Worm (Caenorhabditis elegans) whole organism, mixed stage, embryonic: ENCODE measurements around the gene tkt-1.

Experiments used
- blmp-1 ChIP-seq: fragments of 150-350 bp; optimal IDR thresholded peaks from 2 replicates; lab custom pipeline; 2014; ENCODE audit warnings: missing biosample characterization, missing genetic modification characterization
- lin-13 ChIP-seq: fragments of 150-350 bp; optimal IDR thresholded peaks from 2 replicates; lab custom pipeline; 2014; ENCODE audit warnings: missing biosample characterization, missing genetic modification characterization
- mab-5 ChIP-seq: fragments of 150-350 bp; optimal IDR thresholded peaks from 2 replicates; lab custom pipeline; 2014; ENCODE audit warnings: missing biosample characterization, missing genetic modification characterization
- pha-4 ChIP-seq: fragments of 150-350 bp; optimal IDR thresholded peaks from 2 replicates; lab custom pipeline; 2018; ENCODE audit warnings: missing biosample characterization, missing genetic modification reagents, missing genetic modification characterization
- unc-39 ChIP-seq: fragments of 150-350 bp; optimal IDR thresholded peaks from 2 replicates; lab custom pipeline; 2014; ENCODE audit warnings: missing biosample characterization, missing genetic modification characterization

ce11 chrIV:10219208-10219607 is 24.2 kb upstream of the tkt-1 start, which contains the start of gene qns-1:
- TF ChIP-seq lin-13 (tag; lab: Kevin White, UChicago) (no peak), mab-5 (tag; lab: Kevin White, UChicago) (no peak), blmp-1 (no peak), pha-4 (tag; lab: Kevin White, UChicago) (no peak), unc-39 (tag; lab: Kevin White, UChicago) (no peak)
